Worm (Caenorhabditis elegans) whole organism, mixed stage, embryonic: Measurements from ENCODE around the gene F22H10.3.

Experiments
- mep-1 ChIP-seq: fragments of 150-350 bp; optimal IDR thresholded peaks from 2 replicates; lab custom pipeline; 2017; ENCODE audit warnings: missing biosample characterization, missing genetic modification reagents, missing genetic modification characterization, inconsistent platforms
- mls-2 ChIP-seq: sonication (generic microtip); optimal IDR thresholded peaks from 2 replicates; lab custom pipeline; 2016; ENCODE audit warnings: mild to moderate bottlenecking, missing genetic modification characterization, moderate library complexity, missing compliant biosample characterization
- nhr-76 ChIP-seq: sonication (generic microtip); optimal IDR thresholded peaks from 2 replicates; lab custom pipeline; 2017; ENCODE audit warnings: missing biosample characterization, missing genetic modification characterization

DNA sequence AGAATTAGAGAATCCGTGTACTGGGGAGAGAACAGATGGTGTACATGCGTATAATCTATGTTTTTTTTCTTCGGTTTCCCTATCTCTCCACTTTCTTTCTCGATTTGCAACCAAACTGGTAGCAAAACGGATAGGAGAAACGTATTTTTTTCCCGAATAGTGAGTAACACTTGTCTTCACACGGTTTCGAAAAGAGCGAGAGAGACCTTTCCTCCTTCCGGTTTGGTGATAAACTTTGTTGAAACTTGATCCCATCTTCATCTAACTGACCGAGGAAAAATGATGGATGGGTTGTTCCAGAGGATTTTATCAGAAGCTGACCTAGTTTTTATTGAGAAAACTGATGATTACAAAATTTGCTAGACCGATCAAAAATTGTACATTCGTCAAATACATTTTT, 19.2 kb downstream of the F22H10.3 start:
- TF ChIP-seq mls-2 (no peak), mep-1 (tag; lab: Kevin White, UChicago) (no peak), nhr-76 (tag; lab: Kevin White, UChicago) (no peak)
